Fruit fly (Drosophila melanogaster) whole organism, adult: ENCODE results near the gene Ctl2.
A peak's percentile ranks its signal among the peaks of the same experiment; 100 is the strongest.

ENCODE experiments used
- CG33017 ChIP-seq: fragments of 200-800 bp; sonication (Bioruptor generic); optimal IDR thresholded peaks from 2 replicates; lab custom pipeline; 2018; ENCODE audit warnings: missing biosample characterization, mild to moderate bottlenecking, missing genetic modification characterization, moderate library complexity
- CG5204 ChIP-seq: fragments of 200-800 bp; sonication (Bioruptor generic); optimal IDR thresholded peaks from 2 replicates; lab custom pipeline; 2016; ENCODE audit warnings: missing biosample characterization, missing genetic modification characterization
- CG7101 ChIP-seq: fragments of 200-800 bp; sonication (Bioruptor generic); optimal IDR thresholded peaks from 2 replicates; lab custom pipeline; 2018; ENCODE audit warnings: missing biosample characterization, mild to moderate bottlenecking, missing genetic modification characterization, moderate library complexity
- Crg-1 ChIP-seq: fragments of 200-800 bp; sonication (Bioruptor generic); optimal IDR thresholded peaks from 2 replicates; lab custom pipeline; 2016; ENCODE audit warnings: missing biosample characterization, missing genetic modification characterization
- Hr96 ChIP-seq: fragments of 200-800 bp; sonication (Bioruptor generic); optimal IDR thresholded peaks from 2 replicates; lab custom pipeline; 2016; ENCODE audit warnings: missing biosample characterization, missing genetic modification characterization
- cic ChIP-seq: fragments of 200-800 bp; sonication (Bioruptor generic); optimal IDR thresholded peaks from 2 replicates; lab custom pipeline; 2017; ENCODE audit warnings: missing biosample characterization, mild to moderate bottlenecking, missing genetic modification characterization, moderate library complexity
- cnc ChIP-seq, 2 experiments: fragments of >200 bp; optimal IDR thresholded peaks; 2 replicates each; lab custom pipeline; 2017
- kay ChIP-seq: fragments of 200-800 bp; sonication (Bioruptor generic); peaks from one replicate; lab custom pipeline; 2016; ENCODE audit warnings: missing biosample characterization, missing genetic modification characterization, borderline replicate concordance
- tj ChIP-seq: fragments of 200-800 bp; sonication (Bioruptor generic); optimal IDR thresholded peaks from 3 replicates; lab custom pipeline; 2017; ENCODE audit warnings: missing biosample characterization, mild to moderate bottlenecking, missing genetic modification characterization, moderate library complexity

DNA sequence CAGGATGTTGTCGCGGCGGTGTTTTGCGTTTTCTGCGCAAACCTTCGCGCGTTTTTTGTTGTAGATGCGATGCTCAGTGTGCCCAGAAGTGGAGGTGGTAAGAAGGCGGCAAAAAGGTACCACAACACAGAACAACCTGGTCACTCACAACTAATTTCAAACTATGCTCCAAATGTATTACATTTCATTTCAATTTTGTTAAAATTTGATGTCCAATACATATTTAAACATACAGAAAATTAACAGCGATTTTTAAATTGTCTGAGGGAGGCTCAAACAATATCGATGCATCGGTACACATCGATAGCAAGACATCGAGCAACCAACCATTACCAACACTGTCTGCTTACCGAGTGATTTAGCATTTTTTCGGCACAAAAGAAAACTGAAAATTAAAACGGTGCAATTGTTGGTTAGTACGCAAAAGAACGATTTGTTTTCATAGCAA lies 30.1 kb downstream of the Ctl2 start, which contains the start of the genes Slbp and Rpn2:
- no peak for TF ChIP-seq CG5204 (GFP tag; lab: Kevin White, UChicago)
- peak; percentile 94 to 96 for TF ChIP-seq cnc (optimal IDR thresholded peaks at IDR 0.05; lab: Kevin White, UChicago)
- TF ChIP-seq kay (GFP tag; lab: Kevin White, UChicago) = no peak
- TF ChIP-seq CG7101 (tag; lab: Kevin White, UChicago) = peak; percentile 74
- peak; percentile 77 for TF ChIP-seq Crg-1 (GFP tag; lab: Kevin White, UChicago)
- peak; percentile 47 for TF ChIP-seq cic (GFP tag; lab: Kevin White, UChicago)
- peak; percentile 42 for TF ChIP-seq CG33017 (tag; lab: Kevin White, UChicago)
- TF ChIP-seq tj (GFP tag; lab: Kevin White, UChicago) = peak; percentile 21
- peak; percentile 75 for TF ChIP-seq Hr96
